Fruit fly (Drosophila melanogaster): ENCODE data around the gene CG6041.

DNA sequence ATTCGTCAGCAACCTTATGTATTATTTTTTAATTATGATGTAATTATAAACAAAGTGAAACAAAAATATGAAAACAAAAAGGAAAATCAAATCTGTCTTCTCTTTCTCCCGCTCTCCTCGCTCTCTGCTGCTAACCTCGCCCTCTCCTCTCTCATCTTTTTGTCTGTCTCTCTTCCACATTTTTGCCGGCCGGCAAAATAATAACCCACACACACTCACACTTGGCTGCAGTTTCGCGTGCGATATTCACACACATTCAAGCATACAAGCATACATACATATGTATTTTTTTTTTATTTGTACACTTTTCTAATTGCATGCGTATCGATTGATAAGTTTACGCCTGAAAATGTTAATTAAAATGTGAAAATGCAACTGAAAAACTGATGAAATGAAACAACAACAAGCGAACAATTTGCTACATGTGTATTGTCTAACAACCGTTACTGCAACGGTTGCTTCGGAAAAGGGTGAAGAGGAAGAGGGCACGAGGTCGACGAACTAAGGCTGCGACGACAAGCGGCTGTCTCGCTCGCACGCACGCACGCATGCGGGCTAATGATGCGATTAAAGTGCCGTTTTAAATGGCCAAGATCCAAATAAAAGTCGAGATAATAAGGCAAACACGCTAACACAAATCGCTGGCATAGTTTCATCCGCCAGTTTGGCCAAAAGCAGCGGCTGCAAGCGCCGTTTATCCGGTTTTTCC is 43.4 kb upstream of the CG6041 start:
- TF ChIP-seq Pif1B (GFP tag; optimal IDR thresholded peaks at IDR 0.05) (no peak), Ets98B (GFP tag; IDR thresholded peaks at IDR 0.05) (peak; percentile 12; the same call in 1 of the 2 replicates)
